Fruit fly (Drosophila melanogaster) whole organism, embryonic: ENCODE data around the gene Pde9.

Source experiments
- Asciz ChIP-seq: fragments of 200-800 bp; sonication (Bioruptor generic); optimal IDR thresholded peaks from 2 replicates; lab custom pipeline; 2017; ENCODE audit warnings: missing biosample characterization, mild to moderate bottlenecking, missing genetic modification characterization, missing genetic modification reagents
- CG10979 ChIP-seq: fragments of 200-800 bp; sonication (Bioruptor generic); optimal IDR thresholded peaks from 2 replicates; lab custom pipeline; 2018; ENCODE audit warnings: missing biosample characterization, mild to moderate bottlenecking, missing genetic modification characterization, moderate library complexity
- CG11085 ChIP-seq: fragments of 200-800 bp; sonication (Bioruptor generic); IDR thresholded peaks from 2 replicates; pipeline ENCODE4 v1.3.6; 2022; ENCODE audit warnings: missing biosample characterization, missing genetic modification characterization
- CG12071 ChIP-seq: fragments of 200-800 bp; sonication (Bioruptor generic); optimal IDR thresholded peaks from 3 replicates; lab custom pipeline; 2018; ENCODE audit warnings: missing biosample characterization, mild to moderate bottlenecking, missing genetic modification characterization
- CG13287 ChIP-seq: fragments of 200-800 bp; sonication (Bioruptor generic); IDR thresholded peaks from 2 replicates; pipeline ENCODE4 v1.3.6; 2022; ENCODE audit warnings: missing biosample characterization, missing genetic modification characterization; ENCODE audit not compliant: partially characterized antibody
- CG13624 ChIP-seq: fragments of 200-800 bp; sonication (Bioruptor generic); optimal IDR thresholded peaks from 2 replicates; lab custom pipeline; 2016; ENCODE audit warnings: missing biosample characterization, missing genetic modification characterization
- CG14014 ChIP-seq: fragments of 200-800 bp; sonication (Bioruptor generic); IDR thresholded peaks from 2 replicates; pipeline ENCODE4 v1.3.6; 2022; ENCODE audit warnings: missing biosample characterization, missing genetic modification characterization
- CG17385 ChIP-seq: fragments of 200-800 bp; sonication (Bioruptor generic); optimal IDR thresholded peaks from 3 replicates; lab custom pipeline; 2018; ENCODE audit warnings: missing biosample characterization, mild to moderate bottlenecking, missing genetic modification characterization
- CG1832 ChIP-seq: fragments of 200-800 bp; sonication (Bioruptor generic); optimal IDR thresholded peaks from 2 replicates; lab custom pipeline; 2017; ENCODE audit warnings: missing biosample characterization, mild to moderate bottlenecking, missing genetic modification characterization, inconsistent platforms
- CG2678 ChIP-seq: fragments of 200-800 bp; sonication (Bioruptor generic); optimal IDR thresholded peaks from 3 replicates; lab custom pipeline; 2019; ENCODE audit warnings: missing biosample characterization, mild to moderate bottlenecking, missing genetic modification characterization, moderate library complexity
- CG31441 ChIP-seq: fragments of 200-800 bp; sonication (Bioruptor generic); IDR thresholded peaks from 2 replicates; pipeline ENCODE4 v1.3.6; 2022; ENCODE audit warnings: missing biosample characterization, missing genetic modification characterization
- CG32532 ChIP-seq: fragments of 200-800 bp; sonication (Bioruptor generic); IDR thresholded peaks from 2 replicates; pipeline ENCODE4 v1.3.6; 2022; ENCODE audit warnings: missing biosample characterization, missing genetic modification characterization
- CG32767 ChIP-seq: fragments of 200-800 bp; sonication (Bioruptor generic); IDR thresholded peaks from 2 replicates; pipeline ENCODE4 v1.3.6; 2022; ENCODE audit warnings: missing biosample characterization, missing genetic modification characterization
- CG34422 ChIP-seq: fragments of 200-800 bp; sonication (Bioruptor generic); IDR thresholded peaks from 3 replicates; pipeline ENCODE4 v1.3.6; 2022; ENCODE audit warnings: missing biosample characterization, missing genetic modification characterization
- CG4424 ChIP-seq: fragments of 200-800 bp; sonication (Bioruptor generic); optimal IDR thresholded peaks from 3 replicates; lab custom pipeline; 2016; ENCODE audit warnings: missing biosample characterization, missing genetic modification characterization
- CG4854 ChIP-seq: fragments of 200-800 bp; sonication (Bioruptor generic); optimal IDR thresholded peaks from 2 replicates; lab custom pipeline; 2016; ENCODE audit warnings: missing biosample characterization, missing genetic modification characterization, inconsistent platforms
- CG6654 ChIP-seq: fragments of 200-800 bp; sonication (Bioruptor generic); optimal IDR thresholded peaks from 2 replicates; lab custom pipeline; 2017; ENCODE audit warnings: missing biosample characterization, mild to moderate bottlenecking, missing genetic modification characterization
- CG6813 ChIP-seq: fragments of 200-800 bp; sonication (Bioruptor generic); optimal IDR thresholded peaks from 2 replicates; lab custom pipeline; 2017; ENCODE audit warnings: missing biosample characterization, missing genetic modification characterization, mild to moderate bottlenecking, moderate library complexity, missing genetic modification reagents
- CG7372 ChIP-seq: fragments of 200-800 bp; sonication (Bioruptor generic); IDR thresholded peaks from 2 replicates; pipeline ENCODE4 v1.3.6; 2022; ENCODE audit warnings: missing biosample characterization, missing genetic modification characterization
- CG7786 ChIP-seq: fragments of 200-800 bp; sonication (Bioruptor generic); optimal IDR thresholded peaks from 2 replicates; lab custom pipeline; 2016; ENCODE audit warnings: missing biosample characterization, missing genetic modification characterization
- CG9817 ChIP-seq: fragments of 200-800 bp; sonication (Bioruptor generic); optimal IDR thresholded peaks from 2 replicates; lab custom pipeline; 2018; ENCODE audit warnings: missing biosample characterization, mild to moderate bottlenecking, missing genetic modification characterization, moderate library complexity
- Camta ChIP-seq: fragments of 200-800 bp; sonication (Bioruptor generic); optimal IDR thresholded peaks from 2 replicates; lab custom pipeline; 2016; ENCODE audit warnings: missing biosample characterization, missing genetic modification characterization
- Doc3 ChIP-seq: fragments of 200-800 bp; sonication (Bioruptor generic); IDR thresholded peaks from 3 replicates; pipeline ENCODE4 v1.3.6; 2022; ENCODE audit warnings: missing biosample characterization, missing genetic modification characterization; ENCODE audit not compliant: partially characterized antibody
- Fer3 ChIP-seq: fragments of 200-800 bp; sonication (Bioruptor generic); optimal IDR thresholded peaks from 2 replicates; lab custom pipeline; 2018; ENCODE audit warnings: missing biosample characterization, mild to moderate bottlenecking, missing genetic modification characterization, moderate library complexity
- H2.0 ChIP-seq: fragments of 200-800 bp; sonication (Bioruptor generic); IDR thresholded peaks from 2 replicates; pipeline ENCODE4 v1.3.6; 2022; ENCODE audit warnings: missing biosample characterization, missing genetic modification characterization
- HLH54F ChIP-seq: fragments of 200-800 bp; sonication (Bioruptor generic); optimal IDR thresholded peaks from 3 replicates; lab custom pipeline; 2016; ENCODE audit warnings: missing biosample characterization, missing genetic modification characterization
- Meics ChIP-seq: fragments of 200-800 bp; sonication (Bioruptor generic); optimal IDR thresholded peaks from 2 replicates; lab custom pipeline; 2017; ENCODE audit warnings: missing biosample characterization, mild to moderate bottlenecking, missing genetic modification characterization
- Nf-YC ChIP-seq: fragments of 200-800 bp; optimal IDR thresholded peaks from 3 replicates; lab custom pipeline; 2019; ENCODE audit warnings: missing biosample characterization, mild to moderate bottlenecking, missing genetic modification characterization, moderate library complexity
- Sry-δ ChIP-seq: fragments of 200-800 bp; sonication (Bioruptor generic); optimal IDR thresholded peaks from 2 replicates; lab custom pipeline; 2016; ENCODE audit warnings: missing biosample characterization, missing genetic modification characterization
- amos ChIP-seq: fragments of 200-800 bp; sonication (Bioruptor generic); IDR thresholded peaks from 2 replicates; pipeline ENCODE4 v1.3.6; 2022; ENCODE audit warnings: missing biosample characterization, missing genetic modification characterization; ENCODE audit not compliant: partially characterized antibody
- ara ChIP-seq: fragments of 200-800 bp; sonication (Bioruptor generic); IDR thresholded peaks from 2 replicates; pipeline ENCODE4 v1.3.6; 2022; ENCODE audit warnings: missing biosample characterization, missing genetic modification characterization
- ash1 ChIP-seq: fragments of 200-800 bp; sonication (Bioruptor generic); optimal IDR thresholded peaks from 2 replicates; lab custom pipeline; 2018; ENCODE audit warnings: missing biosample characterization, mild to moderate bottlenecking, missing genetic modification characterization
- bigmax ChIP-seq: fragments of 200-800 bp; sonication (Bioruptor generic); optimal IDR thresholded peaks from 2 replicates; lab custom pipeline; 2018; ENCODE audit warnings: missing biosample characterization, mild to moderate bottlenecking, missing genetic modification characterization
- chn ChIP-seq: fragments of 200-800 bp; sonication (Bioruptor generic); optimal IDR thresholded peaks from 2 replicates; lab custom pipeline; 2016; ENCODE audit warnings: missing biosample characterization, missing genetic modification characterization
- crol ChIP-seq: fragments of 200-800 bp; sonication (Bioruptor generic); IDR thresholded peaks from 2 replicates; pipeline ENCODE4 v1.3.6; 2022; ENCODE audit warnings: missing biosample characterization, missing genetic modification characterization
- dmrt11E ChIP-seq: fragments of 200-800 bp; sonication (Bioruptor generic); optimal IDR thresholded peaks from 3 replicates; lab custom pipeline; 2018; ENCODE audit warnings: missing biosample characterization, mild to moderate bottlenecking, missing genetic modification characterization, moderate library complexity
- dmrt99B ChIP-seq: fragments of 200-800 bp; sonication (Bioruptor generic); optimal IDR thresholded peaks from 2 replicates; lab custom pipeline; 2018; ENCODE audit warnings: missing biosample characterization, mild to moderate bottlenecking, missing genetic modification characterization, moderate library complexity
- fu2 ChIP-seq: fragments of 200-800 bp; sonication (Bioruptor generic); optimal IDR thresholded peaks from 2 replicates; lab custom pipeline; 2016; ENCODE audit warnings: missing biosample characterization, missing genetic modification characterization
- inv ChIP-seq: fragments of 200-800 bp; sonication (Bioruptor generic); IDR thresholded peaks from 2 replicates; pipeline ENCODE4 v1.3.6; 2022; ENCODE audit warnings: missing biosample characterization, missing genetic modification characterization; ENCODE audit not compliant: partially characterized antibody
- org-1 ChIP-seq: fragments of 200-800 bp; sonication (Bioruptor generic); optimal IDR thresholded peaks from 2 replicates; lab custom pipeline; 2017; ENCODE audit warnings: missing biosample characterization, missing genetic modification characterization
- otp ChIP-seq: fragments of 200-800 bp; sonication (Bioruptor generic); IDR thresholded peaks from 3 replicates; pipeline ENCODE4, ENCODE4 v1.3.6; 2022; ENCODE audit warnings: missing biosample characterization, missing genetic modification characterization
- pho ChIP-seq: fragments of 200-800 bp; sonication (Bioruptor generic); optimal IDR thresholded peaks from 2 replicates; lab custom pipeline; 2016; ENCODE audit warnings: missing biosample characterization, missing genetic modification characterization
- scrt ChIP-seq: fragments of 200-800 bp; sonication (Bioruptor generic); optimal IDR thresholded peaks from 2 replicates; lab custom pipeline; 2018; ENCODE audit warnings: missing biosample characterization, mild to moderate bottlenecking, missing genetic modification characterization, moderate library complexity
- sd ChIP-seq: fragments of 200-800 bp; sonication (Bioruptor generic); optimal IDR thresholded peaks from 3 replicates; lab custom pipeline; 2018; ENCODE audit warnings: missing biosample characterization, mild to moderate bottlenecking, missing genetic modification characterization, moderate library complexity
- tap ChIP-seq: fragments of 200-800 bp; optimal IDR thresholded peaks from 3 replicates; lab custom pipeline; 2019; ENCODE audit warnings: missing biosample characterization, mild to moderate bottlenecking, missing genetic modification characterization, moderate library complexity
- ttk ChIP-seq: fragments of 200-800 bp; sonication (Bioruptor generic); IDR thresholded peaks from 2 replicates; pipeline ENCODE4 v2.1.2; 2022; ENCODE audit warnings: missing biosample characterization, missing genetic modification characterization
- vnd ChIP-seq: fragments of 200-800 bp; sonication (Bioruptor generic); IDR thresholded peaks from 3 replicates; pipeline ENCODE4 v1.3.6; 2022; ENCODE audit warnings: missing biosample characterization, missing genetic modification characterization; ENCODE audit not compliant: partially characterized antibody
- zen ChIP-seq: fragments of 200-800 bp; sonication (Bioruptor generic); optimal IDR thresholded peaks from 3 replicates; lab custom pipeline; 2018; ENCODE audit warnings: missing biosample characterization, mild to moderate bottlenecking, missing genetic modification characterization, moderate library complexity

The Pde9 gene

DNA sequence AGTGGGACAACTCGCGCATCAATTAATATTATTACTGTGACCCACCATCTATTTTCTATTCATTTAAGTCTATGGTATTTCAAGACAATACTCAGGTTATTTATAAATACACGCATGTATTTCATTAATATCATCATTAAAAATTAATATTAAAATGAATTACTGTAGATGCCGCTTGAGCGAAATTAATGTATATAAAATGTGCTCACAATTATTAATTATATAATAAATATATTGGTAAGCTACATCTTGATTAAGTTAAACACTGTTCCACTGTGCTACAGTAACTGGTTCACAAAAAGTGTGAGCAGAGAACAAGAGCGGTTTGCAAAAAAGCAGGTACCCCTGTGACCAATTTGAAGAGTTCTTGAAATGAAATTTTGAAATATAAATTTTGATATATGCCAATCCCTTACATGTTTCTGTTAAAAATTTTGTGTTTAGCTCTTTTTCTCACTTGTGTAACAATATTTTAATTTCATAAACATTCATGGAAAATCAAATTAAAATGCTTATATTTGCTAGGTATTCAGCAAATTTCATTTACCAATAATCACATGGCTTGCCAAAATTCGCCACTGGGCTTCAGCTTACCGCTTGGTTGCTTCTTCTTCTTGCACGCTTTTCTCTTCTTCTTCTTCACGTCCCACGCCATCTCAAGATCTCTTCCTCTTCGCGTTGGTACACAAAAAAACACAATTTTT is 146.0 kb downstream of the Pde9 start (continued):
- peak; percentile 100 for TF ChIP-seq dmrt99B
- TF ChIP-seq tap (tag; lab: Kevin White, UChicago): peak; percentile 99
- TF ChIP-seq CG34422: peak; percentile 100
- TF ChIP-seq H2.0 (GFP tag; lab: Robert Waterston, UW): peak; percentile 99
- peak; percentile 100 for TF ChIP-seq CG32532
- TF ChIP-seq CG17385 (GFP tag; lab: Kevin White, UChicago): peak; percentile 100
- TF ChIP-seq Meics: peak; percentile 100
- peak; percentile 99 for TF ChIP-seq ttk
- TF ChIP-seq pho (GFP tag; lab: Kevin White, UChicago): peak; percentile 100
- peak; percentile 74 for TF ChIP-seq crol (GFP tag; lab: Robert Waterston, UW)
- TF ChIP-seq CG2678 (tag; lab: Kevin White, UChicago): peak; percentile 100
- peak; percentile 98 for TF ChIP-seq otp (GFP tag; lab: Robert Waterston, UW)
- peak; percentile 100 for TF ChIP-seq CG32767 (GFP tag; lab: Robert Waterston, UW)
- TF ChIP-seq CG9817 (tag; lab: Kevin White, UChicago): peak; percentile 100
- TF ChIP-seq CG7372 (GFP tag; lab: Robert Waterston, UW): peak; percentile 100
- peak; percentile 99 for TF ChIP-seq sd
- peak; percentile 49; the same call in 1 of the 2 replicates for TF ChIP-seq inv (GFP tag; lab: Robert Waterston, UW)
- TF ChIP-seq fu2 (GFP tag; lab: Kevin White, UChicago): peak; percentile 100
- TF ChIP-seq zen (tag; lab: Kevin White, UChicago): peak; percentile 100
- peak; percentile 61 for TF ChIP-seq CG13287
- peak; percentile 100 for TF ChIP-seq Asciz
- peak; percentile 100 for TF ChIP-seq CG7786
- TF ChIP-seq CG10979 (tag; lab: Kevin White, UChicago): peak; percentile 99
- TF ChIP-seq CG14014: peak; percentile 100
- TF ChIP-seq CG4424 (GFP tag; lab: Kevin White, UChicago): peak; percentile 100
- TF ChIP-seq dmrt11E (tag; lab: Kevin White, UChicago): peak; percentile 100
- peak; percentile 96 for TF ChIP-seq Nf-YC (tag; lab: Kevin White, UChicago)
- TF ChIP-seq CG4854: peak; percentile 100
- TF ChIP-seq CG13624: peak; percentile 100
- TF ChIP-seq Camta (GFP tag; lab: Kevin White, UChicago): peak; percentile 100
- peak; percentile 100 for TF ChIP-seq Fer3 (tag; lab: Kevin White, UChicago)
- TF ChIP-seq org-1 (GFP tag; lab: Kevin White, UChicago): peak; percentile 100
- TF ChIP-seq CG6654 (GFP tag; lab: Kevin White, UChicago): peak; percentile 96
- peak; percentile 88 for TF ChIP-seq ash1 (GFP tag; lab: Kevin White, UChicago)
- TF ChIP-seq CG1832 (GFP tag; lab: Kevin White, UChicago): no peak
- peak; percentile 99 for TF ChIP-seq CG11085 (GFP tag; lab: Robert Waterston, UW)
- peak; percentile 100 for TF ChIP-seq CG31441 (GFP tag; lab: Robert Waterston, UW)
- TF ChIP-seq Sry-δ (GFP tag; lab: Kevin White, UChicago): peak; percentile 88
- 0 out of 2 replicates have a peak, but pooled peaks have one; percentile 26 for TF ChIP-seq amos (GFP tag; lab: Robert Waterston, UW)
- TF ChIP-seq vnd (GFP tag; lab: Robert Waterston, UW): peak; percentile 61; the same call in 1 of the 3 replicates
- peak; percentile 86 for TF ChIP-seq bigmax
- TF ChIP-seq chn (GFP tag; lab: Kevin White, UChicago): peak; percentile 99
- no peak for TF ChIP-seq Doc3 (GFP tag; lab: Robert Waterston, UW)
- TF ChIP-seq ara (GFP tag; lab: Robert Waterston, UW): peak; percentile 96
- TF ChIP-seq HLH54F: peak; percentile 100
- peak; percentile 100 for TF ChIP-seq scrt
- TF ChIP-seq CG6813 (GFP tag; lab: Kevin White, UChicago): peak; percentile 100
- TF ChIP-seq CG12071 (GFP tag; lab: Kevin White, UChicago): peak; percentile 99
